Worm (Caenorhabditis elegans): ENCODE results near the gene sec-61.G.

The sec-61.G gene

ce11 chrV:10897106-10897171 is at the start of gene sec-61.G:
Gene sec-61.G (minus strand): TSS chrV:10897143.
- no peak for TF ChIP-seq unc-62 (GFP tag; optimal IDR thresholded peaks at IDR 0.05)

ce11 chrV:10944903-10945302 is 48.0 kb upstream of the sec-61.G start:
- TF ChIP-seq unc-62 (GFP tag; optimal IDR thresholded peaks at IDR 0.05) = no peak

DNA sequence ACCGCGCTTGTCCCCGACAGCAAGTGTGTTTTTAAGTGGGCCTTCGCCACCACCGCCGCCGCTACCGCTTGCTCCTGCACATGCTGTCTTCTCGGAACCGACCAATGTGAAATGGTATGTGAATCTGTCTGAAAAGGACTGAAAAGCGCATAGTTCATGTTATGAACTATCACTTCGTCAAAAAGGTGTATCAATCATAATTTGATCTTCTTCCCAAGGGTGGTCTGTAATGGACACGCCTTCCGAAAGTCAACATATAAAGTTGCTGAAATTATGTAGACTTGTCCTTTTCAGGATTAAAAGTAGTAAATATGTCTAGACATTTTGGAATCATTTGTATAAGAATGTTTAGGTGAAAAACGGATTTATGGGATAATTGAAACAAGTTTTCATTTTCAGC is 45.2 kb upstream of the sec-61.G start, which contains the start of gene zip-9:
Gene zip-9, plus strand, starts transcription at position 301 of the 400 bp plus-strand sequence.
- TF ChIP-seq unc-62 (GFP tag; optimal IDR thresholded peaks at IDR 0.05) = no peak

ce11 chrV:10941150-10941549 is 44.2 kb upstream of the sec-61.G start, which contains the start of gene F17C11.26:
Gene F17C11.26 (plus strand): TSS chrV:10941450.
- TF ChIP-seq unc-62 (GFP tag; optimal IDR thresholded peaks at IDR 0.05) = no peak

- TF ChIP-seq unc-62 (GFP tag; optimal IDR thresholded peaks at IDR 0.05) = no peak
These were observed 43.6 kb upstream of the sec-61.G start for ce11 chrV:10940571-10940991.

ce11 chrV:10939990-10940570 is 43.1 kb upstream of the sec-61.G start:
- no peak for TF ChIP-seq unc-62 (GFP tag; optimal IDR thresholded peaks at IDR 0.05)

DNA sequence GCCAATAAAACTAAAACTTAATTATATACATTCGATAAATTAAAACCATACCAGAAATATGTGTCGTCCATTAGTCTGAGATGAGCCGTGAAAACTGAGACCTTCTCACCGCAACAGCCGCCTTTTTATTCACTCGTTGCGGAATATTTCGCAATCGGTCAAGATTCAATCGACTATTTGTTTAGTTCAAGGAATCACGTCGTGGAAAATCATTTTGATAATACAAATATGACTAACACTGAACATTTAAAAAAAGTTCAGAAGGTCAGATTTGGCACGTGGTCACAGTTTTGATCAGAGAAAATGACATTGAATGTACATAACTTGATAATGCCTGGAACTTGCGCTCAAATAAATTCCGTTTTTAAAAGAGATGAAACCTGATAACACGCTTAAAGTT is 41.8 kb upstream of the sec-61.G start, which contains the start of gene F17C11.11:
Gene F17C11.11, minus strand, starts transcription at position 79 of the 400 bp plus-strand sequence.
- TF ChIP-seq unc-62 (GFP tag; optimal IDR thresholded peaks at IDR 0.05) = no peak

- TF ChIP-seq unc-62 (GFP tag; optimal IDR thresholded peaks at IDR 0.05) = no peak
These were observed 40.4 kb upstream of the sec-61.G start for ce11 chrV:10937294-10937693.

ce11 chrV:10936681-10937080 is 39.7 kb upstream of the sec-61.G start, which contains the start of gene F17C11.12:
Gene F17C11.12 (minus strand): TSS chrV:10936920.
- TF ChIP-seq unc-62 (GFP tag; optimal IDR thresholded peaks at IDR 0.05) = no peak

DNA sequence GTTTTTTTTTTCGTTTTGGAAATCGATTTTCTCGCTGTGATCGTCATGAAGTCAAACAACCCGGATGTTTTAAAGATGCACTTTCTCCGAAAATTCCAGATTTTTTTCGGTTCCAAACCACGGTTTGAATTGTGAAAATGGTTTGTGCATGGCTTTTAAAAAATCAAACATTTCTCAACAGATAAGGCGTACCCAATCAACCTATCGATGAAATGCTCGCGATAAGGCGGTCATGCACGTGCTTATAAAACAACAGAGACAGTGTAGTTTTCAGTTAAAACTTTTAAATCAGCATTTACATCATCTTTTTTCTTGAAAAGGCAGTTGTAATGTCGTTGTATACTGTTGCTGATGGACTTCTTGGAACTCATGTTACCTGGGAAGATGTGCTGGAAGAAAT is 35.5 kb upstream of the sec-61.G start, which contains the start of gene F58B4.5:
Gene F58B4.5, plus strand, starts transcription at position 283 of the 400 bp plus-strand sequence.
- no peak for TF ChIP-seq unc-62 (GFP tag; optimal IDR thresholded peaks at IDR 0.05)

ce11 chrV:10931189-10931588 is 34.2 kb upstream of the sec-61.G start, which contains the start of gene scvp-1:
Gene scvp-1 (minus strand): TSS chrV:10931289.
- TF ChIP-seq unc-62 (GFP tag; optimal IDR thresholded peaks at IDR 0.05) = no peak

DNA sequence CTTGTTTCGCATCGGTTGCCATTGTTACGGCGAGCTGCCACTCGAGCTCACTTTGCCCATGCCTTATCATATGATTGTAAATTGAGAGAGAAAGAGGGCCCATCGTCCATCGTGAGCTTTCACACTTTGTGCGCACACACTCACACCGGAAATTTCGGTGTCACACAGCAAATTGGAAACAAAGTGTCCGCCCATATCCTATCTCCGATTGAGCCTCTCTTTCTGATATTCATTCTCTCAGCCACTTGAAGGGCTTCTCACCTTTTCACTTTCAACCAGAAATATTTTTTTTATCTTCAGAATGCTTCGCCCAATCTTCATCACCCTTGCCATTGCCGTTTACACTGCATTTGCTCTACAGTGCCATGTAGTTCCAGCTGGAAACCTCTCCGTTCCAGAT is 32.6 kb upstream of the sec-61.G start, which contains the start of gene F58B4.3:
Gene F58B4.3, plus strand, starts transcription at position 301 of the 400 bp plus-strand sequence.
- no peak for TF ChIP-seq unc-62 (GFP tag; optimal IDR thresholded peaks at IDR 0.05)

- TF ChIP-seq unc-62 (GFP tag; optimal IDR thresholded peaks at IDR 0.05) = no peak
These were observed 28.7 kb upstream of the sec-61.G start for ce11 chrV:10925658-10926057.

DNA sequence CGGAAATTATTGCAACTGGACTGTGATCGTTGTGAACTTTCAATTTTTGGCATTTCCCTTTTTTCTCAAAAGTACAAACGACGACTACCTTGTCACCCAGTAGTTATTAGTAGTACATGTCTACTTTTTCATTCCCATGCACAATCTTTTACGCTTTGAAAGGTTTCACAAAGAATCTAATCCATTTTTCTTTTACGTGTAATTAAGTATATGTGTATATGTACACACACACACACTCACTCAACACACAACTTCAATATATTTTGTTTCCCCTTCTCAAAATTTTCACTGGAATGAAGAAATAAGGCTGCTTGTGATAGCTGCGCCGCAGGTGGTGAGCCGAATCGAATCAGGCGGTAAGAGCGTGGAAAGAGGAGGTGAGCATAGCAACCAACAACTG is 27.8 kb upstream of the sec-61.G start, which contains the start of gene F58B4.6:
Gene F58B4.6, plus strand, starts transcription at position 301 of the 400 bp plus-strand sequence.
- TF ChIP-seq unc-62 (GFP tag; optimal IDR thresholded peaks at IDR 0.05) = no peak

DNA sequence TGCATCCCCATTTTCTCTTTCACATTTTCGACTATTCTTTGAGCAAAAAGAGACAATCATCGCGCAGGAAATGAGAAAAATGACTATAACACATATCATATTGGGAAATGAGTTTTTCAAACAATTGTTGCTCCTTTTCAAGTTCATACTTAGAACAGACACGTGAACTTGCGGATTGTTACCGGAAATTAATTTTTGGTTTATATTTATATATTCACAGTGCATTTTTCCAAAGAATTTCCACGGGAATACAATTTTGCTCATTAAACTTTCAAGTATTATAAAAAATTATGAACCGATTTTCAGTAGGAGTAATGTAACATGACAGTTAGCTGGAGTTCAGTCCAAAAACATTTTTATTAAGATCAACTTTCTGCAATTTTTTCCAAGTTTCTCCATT is 26.3 kb upstream of the sec-61.G start, which contains the start of gene F58B4.7:
Gene F58B4.7, minus strand, starts transcription at position 101 of the 400 bp plus-strand sequence.
- TF ChIP-seq unc-62 (GFP tag; optimal IDR thresholded peaks at IDR 0.05) = no peak

- TF ChIP-seq unc-62 (GFP tag; optimal IDR thresholded peaks at IDR 0.05) = no peak
These were observed 24.8 kb upstream of the sec-61.G start, which contains the start of gene nas-31 for ce11 chrV:10921747-10922146. Gene nas-31 (minus strand): TSS chrV:10921847.

ce11 chrV:10918373-10918772 is 21.4 kb upstream of the sec-61.G start, which contains the start of gene F58B4.2:
Gene F58B4.2 (minus strand): TSS chrV:10918473.
- no peak for TF ChIP-seq unc-62 (GFP tag; optimal IDR thresholded peaks at IDR 0.05)

DNA sequence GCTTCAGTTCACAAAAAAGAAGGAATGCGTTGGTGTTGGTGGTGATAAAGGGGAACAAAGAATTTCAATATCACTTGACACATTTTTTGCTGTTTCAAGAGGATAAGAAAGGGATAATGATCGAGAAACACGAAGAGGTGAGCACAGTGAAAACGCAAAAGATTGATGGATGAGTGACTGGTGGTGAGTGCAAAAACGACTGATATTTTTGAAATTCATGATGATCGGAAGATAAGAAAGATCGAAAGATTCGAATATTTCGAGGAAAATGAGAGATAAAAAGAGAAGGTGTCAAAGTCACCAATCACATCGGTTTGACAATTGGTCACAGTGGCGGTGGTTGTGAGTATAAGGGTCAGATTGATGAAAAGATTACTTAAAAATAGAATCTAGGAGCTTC is 19.0 kb upstream of the sec-61.G start:
- no peak for TF ChIP-seq unc-62 (GFP tag; optimal IDR thresholded peaks at IDR 0.05)
